Fruit fly (Drosophila melanogaster): Measurements from ENCODE around the gene Boh2.

DNA sequence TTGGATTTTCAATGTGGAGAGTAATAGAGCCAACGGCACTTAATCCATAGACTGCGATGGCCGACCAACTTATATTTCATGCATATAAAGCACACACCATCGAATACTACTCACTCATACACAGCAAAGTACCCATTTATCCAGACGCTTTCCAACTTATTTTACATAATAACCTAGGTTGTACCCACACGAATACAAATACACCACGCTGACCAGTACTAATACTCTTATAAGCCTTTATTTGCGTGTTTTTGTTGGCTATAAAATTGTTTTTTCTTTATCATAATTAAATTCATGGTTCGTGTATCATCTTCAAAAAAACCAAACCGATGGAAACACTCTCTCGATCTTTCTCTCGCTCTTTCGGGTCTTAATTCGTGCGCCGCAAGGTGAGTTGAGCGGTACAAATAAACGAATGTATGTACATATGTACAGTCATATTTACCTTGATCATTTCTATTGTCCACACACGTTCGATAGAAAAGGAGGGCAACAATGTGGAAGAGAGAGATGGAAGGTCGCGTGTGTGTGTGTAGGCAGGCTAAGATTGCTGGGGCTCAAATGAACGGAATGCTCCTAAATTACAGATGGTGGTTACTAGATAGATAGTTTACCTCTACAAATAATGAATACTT is 27.9 kb downstream of the Boh2 start:
- TF ChIP-seq Pif1B (GFP tag; optimal IDR thresholded peaks at IDR 0.05) (no peak), Snoo (tag; optimal IDR thresholded peaks at IDR 0.05) (no peak), CG15710 (tag; optimal IDR thresholded peaks at IDR 0.05) (no peak), Pif1A (GFP tag; optimal IDR thresholded peaks at IDR 0.05) (no peak), CG4496 (GFP tag; IDR thresholded peaks at IDR 0.05) (no peak), fd96Ca (GFP tag; IDR thresholded peaks at IDR 0.05) (no peak), CG34367 (tag; optimal IDR thresholded peaks at IDR 0.05) (no peak), gl (tag; optimal IDR thresholded peaks at IDR 0.05) (no peak), EcR (GFP tag; optimal IDR thresholded peaks at IDR 0.05) (no peak), CG32121 (GFP tag; IDR thresholded peaks at IDR 0.05) (no peak), D1 (tag; optimal IDR thresholded peaks at IDR 0.05) (no peak), rn (GFP tag; IDR thresholded peaks at IDR 0.05) (no peak), CG13204 (GFP tag; optimal IDR thresholded peaks at IDR 0.05) (no peak), CG8159 (tag; optimal IDR thresholded peaks at IDR 0.05) (no peak)

Data from whole organism, pupa.